Fruit fly (Drosophila melanogaster) whole organism, pupa: ENCODE results near the gene dlg1.

Experiments
- CG10348 ChIP-seq: fragments of 200-800 bp; sonication (Bioruptor generic); IDR thresholded peaks from 2 replicates; pipeline ENCODE4 v1.3.6; 2022; ENCODE audit warnings: missing biosample characterization, missing genetic modification characterization
- CG12605 ChIP-seq: fragments of 200-800 bp; sonication (Bioruptor generic); IDR thresholded peaks from 2 replicates; pipeline ENCODE4 v1.3.6; 2022; ENCODE audit warnings: missing biosample characterization, missing genetic modification characterization
- CG13204 ChIP-seq: fragments of 200-800 bp; sonication (Bioruptor generic); optimal IDR thresholded peaks from 2 replicates; lab custom pipeline; 2018; ENCODE audit warnings: missing biosample characterization, mild to moderate bottlenecking, missing genetic modification characterization, moderate library complexity
- CG14655 ChIP-seq: fragments of 200-800 bp; sonication (Bioruptor generic); optimal IDR thresholded peaks from 3 replicates; lab custom pipeline; 2017; ENCODE audit warnings: mild to moderate bottlenecking, missing biosample characterization, missing genetic modification reagents, missing genetic modification characterization
- CG15710 ChIP-seq: fragments of 200-800 bp; sonication (Bioruptor generic); optimal IDR thresholded peaks from 2 replicates; lab custom pipeline; 2018; ENCODE audit warnings: missing biosample characterization, mild to moderate bottlenecking, missing genetic modification characterization, moderate library complexity
- CG17806 ChIP-seq: fragments of 200-800 bp; sonication (Bioruptor generic); optimal IDR thresholded peaks from 2 replicates; lab custom pipeline; 2018; ENCODE audit warnings: missing biosample characterization, mild to moderate bottlenecking, missing genetic modification characterization, moderate library complexity
- CG32121 ChIP-seq: fragments of 200-800 bp; sonication (Bioruptor generic); IDR thresholded peaks from 2 replicates; pipeline ENCODE4 v1.3.6; 2022; ENCODE audit warnings: missing biosample characterization, missing genetic modification characterization
- CG34367 ChIP-seq: fragments of 200-800 bp; sonication (Bioruptor generic); optimal IDR thresholded peaks from 2 replicates; lab custom pipeline; 2018; ENCODE audit warnings: missing biosample characterization, mild to moderate bottlenecking, missing genetic modification characterization
- CG4496 ChIP-seq: fragments of 200-800 bp; sonication (Bioruptor generic); IDR thresholded peaks from 3 replicates; pipeline ENCODE4 v1.3.6; 2022; ENCODE audit warnings: missing biosample characterization, missing genetic modification characterization
- CG8159 ChIP-seq: fragments of 200-800 bp; sonication (Bioruptor generic); optimal IDR thresholded peaks from 3 replicates; lab custom pipeline; 2018; ENCODE audit warnings: missing biosample characterization, mild to moderate bottlenecking, missing genetic modification characterization, moderate library complexity
- CG8301 ChIP-seq: fragments of 200-800 bp; sonication (Bioruptor generic); optimal IDR thresholded peaks from 2 replicates; lab custom pipeline; 2018; ENCODE audit warnings: missing biosample characterization, mild to moderate bottlenecking, missing genetic modification characterization
- CG9948 ChIP-seq: fragments of 200-800 bp; sonication (Bioruptor generic); optimal IDR thresholded peaks from 2 replicates; lab custom pipeline; 2018; ENCODE audit warnings: missing biosample characterization, mild to moderate bottlenecking, missing genetic modification characterization, moderate library complexity
- D1 ChIP-seq: fragments of 200-800 bp; sonication (Bioruptor generic); optimal IDR thresholded peaks from 2 replicates; lab custom pipeline; 2018; ENCODE audit warnings: missing biosample characterization, mild to moderate bottlenecking, missing genetic modification characterization, moderate library complexity
- EcR ChIP-seq: fragments of 200-800 bp; sonication (Bioruptor generic); optimal IDR thresholded peaks from 3 replicates; lab custom pipeline; 2019; ENCODE audit warnings: missing biosample characterization, missing genetic modification characterization, mild to moderate bottlenecking, moderate library complexity, missing genetic modification reagents
- Ets98B ChIP-seq: fragments of 200-800 bp; sonication (Bioruptor generic); IDR thresholded peaks from 2 replicates; pipeline ENCODE4 v1.3.6; 2022; ENCODE audit warnings: missing biosample characterization, missing genetic modification characterization
- Pif1A ChIP-seq: fragments of 200-800 bp; sonication (Bioruptor generic); optimal IDR thresholded peaks from 3 replicates; lab custom pipeline; 2016; ENCODE audit warnings: missing biosample characterization, missing genetic modification characterization
- Pif1B ChIP-seq: fragments of 200-800 bp; sonication (Bioruptor generic); optimal IDR thresholded peaks from 3 replicates; lab custom pipeline; 2016; ENCODE audit warnings: missing biosample characterization, missing genetic modification characterization
- Snoo ChIP-seq: fragments of 200-800 bp; sonication (Bioruptor generic); optimal IDR thresholded peaks from 3 replicates; lab custom pipeline; 2017; ENCODE audit warnings: missing biosample characterization, mild to moderate bottlenecking, missing genetic modification characterization, inconsistent platforms
- fd96Ca ChIP-seq: fragments of 200-800 bp; sonication (Bioruptor generic); IDR thresholded peaks from 3 replicates; pipeline ENCODE4 v1.3.6; 2022; ENCODE audit warnings: missing biosample characterization, missing genetic modification characterization
- gl ChIP-seq: fragments of 200-800 bp; sonication (Bioruptor generic); optimal IDR thresholded peaks from 2 replicates; lab custom pipeline; 2018; ENCODE audit warnings: missing biosample characterization, mild to moderate bottlenecking, missing genetic modification characterization
- rn ChIP-seq: fragments of 200-800 bp; sonication (Bioruptor generic); IDR thresholded peaks from 2 replicates; pipeline ENCODE4 v1.3.6; 2022; ENCODE audit warnings: missing biosample characterization, missing genetic modification characterization

Gene dlg1

DNA sequence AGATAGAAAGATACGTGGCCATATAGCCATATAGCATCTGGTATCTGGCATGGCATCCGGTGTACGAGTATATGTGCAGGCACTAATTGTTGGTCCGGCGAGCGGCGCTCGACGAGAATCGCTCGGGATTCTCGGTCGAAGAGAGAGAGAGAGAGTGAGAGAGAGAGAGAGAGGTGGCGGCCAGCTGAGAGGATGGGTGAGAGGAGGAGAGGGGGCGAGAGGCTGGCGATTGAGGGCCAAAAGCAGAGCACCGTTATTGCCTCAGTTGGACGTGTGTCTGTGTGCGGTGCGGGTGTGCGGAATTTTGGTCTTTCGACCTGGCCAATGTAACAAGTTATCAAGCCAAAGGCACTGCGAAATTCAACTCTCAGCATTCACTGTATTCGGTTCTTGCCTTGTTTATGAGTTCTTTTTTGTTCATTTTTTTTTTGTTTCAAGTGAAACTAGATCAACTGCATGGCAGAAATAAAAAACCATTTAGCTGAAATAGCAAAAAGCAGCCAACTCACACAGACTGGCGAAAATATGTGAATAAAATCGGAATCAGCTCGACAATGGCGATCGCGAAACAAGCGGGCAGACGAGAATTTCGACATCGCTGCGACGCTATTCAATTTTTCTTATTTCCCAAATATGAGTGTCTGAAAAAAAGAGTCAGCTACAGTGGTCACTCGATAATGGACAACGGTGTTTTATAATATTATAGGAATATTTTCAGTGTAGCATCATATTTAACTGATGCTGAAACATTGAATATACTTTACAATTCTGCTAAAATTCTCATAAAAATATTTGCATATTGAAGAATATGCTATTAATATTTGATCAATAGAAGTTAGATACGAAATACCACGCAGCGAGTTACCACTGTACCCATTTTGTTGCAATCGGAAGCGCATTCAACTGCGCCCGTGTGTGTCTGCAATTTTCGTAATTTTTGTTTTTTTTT lies 3.6 kb downstream of the dlg1 start:
- no peak for TF ChIP-seq gl (tag; lab: Kevin White, UChicago)
- TF ChIP-seq CG17806 (tag; lab: Kevin White, UChicago): no peak
- TF ChIP-seq CG12605 (GFP tag; lab: Robert Waterston, UW): 0 out of 2 replicates have a peak, but pooled peaks have one; percentile 13
- TF ChIP-seq CG8301: no peak
- TF ChIP-seq CG4496 (GFP tag; lab: Robert Waterston, UW): peak; percentile 39; the same call in 1 of the 3 replicates
- peak; percentile 7 for TF ChIP-seq Ets98B
- TF ChIP-seq fd96Ca: 0 out of 3 replicates have a peak, but pooled peaks have one; percentile 17
- TF ChIP-seq Pif1B (GFP tag; lab: Kevin White, UChicago): no peak
- TF ChIP-seq CG32121 (GFP tag; lab: Robert Waterston, UW): peak; percentile 41; the same call in 1 of the 2 replicates

- TF ChIP-seq EcR (no peak), CG4496 (GFP tag; lab: Robert Waterston, UW) (no peak), CG14655 (GFP tag; lab: Kevin White, UChicago) (no peak), CG17806 (tag; lab: Kevin White, UChicago) (no peak), gl (tag; lab: Kevin White, UChicago) (no peak), CG15710 (tag; lab: Kevin White, UChicago) (no peak), CG10348 (no peak)
Observed at dm6 chrX:11374320-11374719, 4.9 kb downstream of the dlg1 start.

- TF ChIP-seq CG14655 (GFP tag; lab: Kevin White, UChicago) (peak; percentile 16), gl (tag; lab: Kevin White, UChicago) (no peak), fd96Ca (no peak), Snoo (no peak), Pif1B (GFP tag; lab: Kevin White, UChicago) (no peak), CG12605 (GFP tag; lab: Robert Waterston, UW) (no peak), CG8301 (no peak), CG4496 (GFP tag; lab: Robert Waterston, UW) (no peak), Ets98B (no peak), D1 (tag; lab: Kevin White, UChicago) (no peak), Pif1A (GFP tag; lab: Kevin White, UChicago) (peak; percentile 7), CG8159 (peak; percentile 69), CG13204 (GFP tag; lab: Kevin White, UChicago) (no peak), CG15710 (tag; lab: Kevin White, UChicago) (no peak), EcR (no peak), CG17806 (tag; lab: Kevin White, UChicago) (no peak), CG34367 (no peak), CG9948 (tag; lab: Kevin White, UChicago) (peak; percentile 2), CG10348 (no peak), CG32121 (GFP tag; lab: Robert Waterston, UW) (no peak), rn (GFP tag; lab: Robert Waterston, UW) (no peak)
Observed at dm6 chrX:11378388-11378787, 8.9 kb downstream of the dlg1 start.

DNA sequence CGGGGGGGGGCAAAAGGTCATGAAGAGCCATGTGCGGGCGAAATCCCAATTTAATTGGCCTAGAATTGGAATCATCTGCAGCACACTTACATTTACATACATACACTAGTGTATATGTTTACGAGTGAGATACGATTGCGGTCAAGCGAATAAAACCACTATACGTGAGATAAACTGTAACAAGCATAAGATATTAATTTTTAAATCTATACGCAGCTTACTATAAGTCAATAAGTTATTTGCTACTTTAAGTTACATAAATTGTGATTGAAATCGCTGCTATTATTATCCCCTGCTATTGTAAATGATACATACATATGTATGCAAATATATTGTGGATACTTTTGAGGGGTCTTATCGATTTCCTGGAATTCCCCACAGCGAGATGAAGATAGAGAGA lies 9.7 kb downstream of the dlg1 start:
- TF ChIP-seq CG34367: peak; percentile 27
- TF ChIP-seq CG9948 (tag; lab: Kevin White, UChicago): peak; percentile 3
- peak; percentile 20 for TF ChIP-seq CG15710 (tag; lab: Kevin White, UChicago)
- TF ChIP-seq Pif1B (GFP tag; lab: Kevin White, UChicago): peak; percentile 2
- peak; percentile 43 for TF ChIP-seq CG8159
- no peak; the same call in 1 of the 2 replicates for TF ChIP-seq CG32121 (GFP tag; lab: Robert Waterston, UW)
- no peak for TF ChIP-seq fd96Ca
- TF ChIP-seq EcR: no peak

DNA sequence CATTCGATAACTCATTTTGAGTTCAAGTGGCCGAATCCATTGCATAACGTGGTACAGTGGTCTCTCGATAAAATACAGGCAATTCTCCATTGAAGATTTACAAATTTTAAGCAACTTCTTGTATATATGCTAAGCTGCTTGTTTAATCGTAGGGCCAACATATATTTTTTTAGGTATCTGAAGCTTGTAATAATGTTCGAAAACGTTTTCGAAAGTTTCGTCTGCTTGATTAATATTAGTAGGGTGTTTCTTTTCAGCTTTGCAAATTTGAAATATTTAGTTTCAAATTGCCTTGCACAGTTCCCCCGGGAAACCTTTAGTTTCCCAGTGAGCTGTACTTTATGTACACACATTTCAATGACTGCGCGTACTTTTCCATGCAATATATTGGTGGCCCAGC lies 10.3 kb downstream of the dlg1 start:
- TF ChIP-seq CG34367 (no peak), CG12605 (GFP tag; lab: Robert Waterston, UW) (no peak), CG17806 (tag; lab: Kevin White, UChicago) (no peak), gl (tag; lab: Kevin White, UChicago) (no peak), EcR (no peak), D1 (tag; lab: Kevin White, UChicago) (no peak)

DNA sequence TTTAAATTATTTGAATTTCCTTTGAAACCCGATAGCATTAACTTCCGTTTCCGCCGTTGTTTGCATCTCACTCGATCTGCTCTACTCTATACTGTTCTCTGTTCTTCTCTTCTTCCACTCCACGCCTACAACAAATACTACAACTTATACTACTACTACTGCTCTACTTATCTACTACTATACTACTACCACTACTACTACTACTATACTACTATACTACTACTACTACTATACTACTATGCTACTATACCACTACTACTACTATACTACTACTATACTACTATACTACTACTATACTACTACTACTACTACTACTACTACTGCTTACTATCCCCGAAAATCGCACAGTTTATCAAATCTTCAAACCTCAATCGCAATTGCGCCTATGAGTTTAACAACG lies 13.1 kb downstream of the dlg1 start:
- TF ChIP-seq Ets98B (no peak), CG9948 (tag; lab: Kevin White, UChicago) (no peak)
- TF ChIP-seq, all 21 proteins: peak for 0

DNA sequence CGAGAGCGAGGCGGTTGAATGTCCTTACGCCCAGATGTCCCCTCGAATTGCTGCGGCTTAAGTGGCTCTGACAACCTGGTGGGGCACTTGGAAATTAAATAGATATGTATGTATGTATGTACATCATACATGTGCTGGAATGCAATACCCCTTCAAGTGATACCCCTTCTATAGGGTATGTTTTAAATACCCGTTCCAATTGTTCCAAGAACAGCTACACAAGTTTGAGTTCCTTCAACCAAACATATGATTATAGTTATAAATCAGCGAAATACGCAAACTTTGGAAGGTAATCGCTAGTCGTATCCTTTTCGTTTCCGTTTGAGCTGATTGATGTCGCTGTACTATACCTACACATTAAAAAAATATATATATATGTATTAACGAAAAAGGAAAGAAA lies 14.1 kb downstream of the dlg1 start:
- no peak for TF ChIP-seq CG10348
- TF ChIP-seq CG4496 (GFP tag; lab: Robert Waterston, UW): no peak
- TF ChIP-seq CG8159: peak; percentile 33
